Worm (Caenorhabditis elegans) whole organism, young adult: ENCODE measurements around the gene viro-2.

ENCODE experiments used
- attf-6 ChIP-seq: fragments of 200-800 bp; sonication (Bioruptor generic); IDR thresholded peaks from 2 replicates; pipeline ENCODE4 v1.3.6; 2022; ENCODE audit warnings: missing genetic modification reagents, missing genetic modification characterization, missing compliant biosample characterization
- pha-4 ChIP-seq: fragments of 150-350 bp; sonication (generic microtip); optimal IDR thresholded peaks from 2 replicates; lab custom pipeline; 2014; ENCODE audit warnings: missing biosample characterization, missing genetic modification reagents, missing genetic modification characterization

DNA sequence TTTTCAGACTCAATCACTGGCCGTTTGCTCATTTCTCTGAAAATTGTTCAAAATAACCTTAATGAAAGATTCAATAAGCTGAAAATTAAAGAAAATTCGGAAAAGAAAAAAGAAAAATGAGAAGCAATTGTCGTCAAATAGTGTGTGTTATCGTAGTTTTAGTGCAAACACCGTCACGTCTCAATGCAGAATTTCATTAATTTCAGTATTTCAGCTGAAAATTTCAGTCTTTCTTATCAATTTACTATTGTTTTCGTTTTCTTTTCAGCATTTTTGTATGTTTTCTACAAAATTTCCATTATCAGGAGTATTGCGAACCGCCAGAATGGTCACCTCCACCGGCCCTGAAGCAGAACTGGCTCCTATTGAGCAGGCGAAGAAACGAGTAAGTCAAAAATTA is 5.8 kb upstream of the viro-2 start, which contains the start of the genes B0280.9 and rpia-1:
- no peak for TF ChIP-seq attf-6 (GFP tag; lab: Robert Waterston, UW)
- no peak for TF ChIP-seq pha-4 (tag; lab: Kevin White, UChicago)
